Worm (Caenorhabditis elegans): ENCODE data around the gene Y42H9AR.1.

- TF ChIP-seq W03F9.2 (tag; optimal IDR thresholded peaks at IDR 0.05) (no peak), him-1 (tag; optimal IDR thresholded peaks at IDR 0.05) (no peak), dao-5 (tag; optimal IDR thresholded peaks at IDR 0.05) (no peak)
These were observed 2.3 kb downstream of the Y42H9AR.1 start, which contains the start of gene irld-8 for ce11 chrIV:8115462-8115861.
